Fruit fly (Drosophila melanogaster) whole organism, embryonic: ENCODE results near the gene CG15553.

Source experiments
- Aef1 ChIP-seq: fragments of 200-800 bp; sonication (Bioruptor generic); IDR thresholded peaks from 3 replicates; pipeline ENCODE4 v1.3.6; 2022; ENCODE audit warnings: missing biosample characterization, missing genetic modification characterization
- Atf3 ChIP-seq: fragments of 200-800 bp; sonication (Bioruptor generic); optimal IDR thresholded peaks from 3 replicates; lab custom pipeline; 2016; ENCODE audit warnings: missing biosample characterization, missing genetic modification characterization
- BEAF-32 ChIP-seq: fragments of 200-800 bp; sonication (Bioruptor generic); optimal IDR thresholded peaks from 3 replicates; lab custom pipeline; 2017; ENCODE audit warnings: missing biosample characterization, missing genetic modification characterization, mild to moderate bottlenecking, moderate library complexity, missing genetic modification reagents
- Bdp1 ChIP-seq: fragments of 200-800 bp; sonication (Bioruptor generic); optimal IDR thresholded peaks from 3 replicates; lab custom pipeline; 2016; ENCODE audit warnings: missing biosample characterization, missing genetic modification characterization
- CG10209 ChIP-seq: fragments of 200-800 bp; sonication (Bioruptor generic); optimal IDR thresholded peaks from 3 replicates; lab custom pipeline; 2017; ENCODE audit warnings: missing biosample characterization, mild to moderate bottlenecking, missing genetic modification characterization, missing genetic modification reagents
- CG10462 ChIP-seq: fragments of 200-800 bp; sonication (Bioruptor generic); optimal IDR thresholded peaks from 2 replicates; lab custom pipeline; 2016; ENCODE audit warnings: missing biosample characterization, missing genetic modification characterization
- CG10654 ChIP-seq: fragments of 200-800 bp; sonication (Bioruptor generic); optimal IDR thresholded peaks from 2 replicates; lab custom pipeline; 2016; ENCODE audit warnings: missing biosample characterization, missing genetic modification characterization
- CG10959 ChIP-seq: fragments of 200-800 bp; sonication (Bioruptor generic); IDR thresholded peaks from 2 replicates; pipeline ENCODE4 v1.3.6; 2022; ENCODE audit warnings: missing biosample characterization, missing genetic modification characterization
- CG12744 ChIP-seq: fragments of 200-800 bp; sonication (Bioruptor generic); optimal IDR thresholded peaks from 2 replicates; lab custom pipeline; 2016; ENCODE audit warnings: missing biosample characterization, missing genetic modification characterization
- CG13894 ChIP-seq: fragments of 200-800 bp; sonication (Bioruptor generic); optimal IDR thresholded peaks from 3 replicates; lab custom pipeline; 2018; ENCODE audit warnings: missing biosample characterization, mild to moderate bottlenecking, missing genetic modification characterization, moderate library complexity
- CG15011 ChIP-seq: fragments of 200-800 bp; sonication (Bioruptor generic); optimal IDR thresholded peaks from 3 replicates; lab custom pipeline; 2018; ENCODE audit warnings: missing biosample characterization, mild to moderate bottlenecking, missing genetic modification characterization
- CG15601 ChIP-seq: fragments of 200-800 bp; sonication (Bioruptor generic); optimal IDR thresholded peaks from 3 replicates; lab custom pipeline; 2019; ENCODE audit warnings: missing biosample characterization, mild to moderate bottlenecking, missing genetic modification characterization, moderate library complexity
- CG1832 ChIP-seq: fragments of 200-800 bp; sonication (Bioruptor generic); optimal IDR thresholded peaks from 2 replicates; lab custom pipeline; 2017; ENCODE audit warnings: missing biosample characterization, mild to moderate bottlenecking, missing genetic modification characterization, inconsistent platforms
- CG30431 ChIP-seq: fragments of 200-800 bp; sonication (Bioruptor generic); optimal IDR thresholded peaks from 2 replicates; lab custom pipeline; 2017; ENCODE audit warnings: missing biosample characterization, missing genetic modification characterization
- CG34376 ChIP-seq: fragments of 200-800 bp; sonication (Bioruptor generic); optimal IDR thresholded peaks from 2 replicates; lab custom pipeline; 2018; ENCODE audit warnings: missing biosample characterization, mild to moderate bottlenecking, missing genetic modification characterization
- CG6254 ChIP-seq: fragments of 200-800 bp; sonication (Bioruptor generic); optimal IDR thresholded peaks from 3 replicates; lab custom pipeline; 2017; ENCODE audit warnings: mild to moderate bottlenecking, missing biosample characterization, missing genetic modification reagents, missing genetic modification characterization
- CG7745 ChIP-seq: fragments of 200-800 bp; sonication (Bioruptor generic); optimal IDR thresholded peaks from 2 replicates; lab custom pipeline; 2018; ENCODE audit warnings: missing biosample characterization, mild to moderate bottlenecking, missing genetic modification characterization, moderate library complexity
- CG8944 ChIP-seq: fragments of 200-800 bp; sonication (Bioruptor generic); optimal IDR thresholded peaks from 3 replicates; lab custom pipeline; 2016; ENCODE audit warnings: missing biosample characterization, missing genetic modification characterization
- Chrac-16 ChIP-seq: fragments of 200-800 bp; sonication (Bioruptor generic); optimal IDR thresholded peaks from 3 replicates; lab custom pipeline; 2016; ENCODE audit warnings: missing biosample characterization, missing genetic modification characterization
- E2f1 ChIP-seq: fragments of 200-800 bp; sonication (Bioruptor generic); IDR thresholded peaks from 2 replicates; pipeline ENCODE4 v1.3.6; 2022; ENCODE audit warnings: missing biosample characterization, missing genetic modification characterization
- HLH3B ChIP-seq: fragments of 200-800 bp; sonication (Bioruptor generic); IDR thresholded peaks from 2 replicates; pipeline ENCODE4 v1.3.6; 2022; ENCODE audit warnings: missing biosample characterization, missing genetic modification characterization
- HLH4C ChIP-seq: fragments of 200-800 bp; sonication (Bioruptor generic); IDR thresholded peaks from 3 replicates; pipeline ENCODE4 v1.3.6; 2022; ENCODE audit warnings: missing biosample characterization, missing genetic modification characterization; ENCODE audit not compliant: partially characterized antibody
- NFAT ChIP-seq: fragments of 200-800 bp; sonication (Bioruptor generic); IDR thresholded peaks from 2 replicates; pipeline ENCODE4 v1.3.6; 2022; ENCODE audit warnings: missing biosample characterization, missing genetic modification characterization
- Oaz ChIP-seq: fragments of 200-800 bp; sonication (Bioruptor generic); IDR thresholded peaks from 2 replicates; pipeline ENCODE4 v1.3.6; 2022; ENCODE audit warnings: missing biosample characterization, missing genetic modification characterization
- Oli ChIP-seq: fragments of 200-800 bp; sonication (Bioruptor generic); optimal IDR thresholded peaks from 2 replicates; lab custom pipeline; 2018; ENCODE audit warnings: missing biosample characterization, mild to moderate bottlenecking, missing genetic modification characterization, moderate library complexity
- PHDP ChIP-seq: fragments of 200-800 bp; sonication (Bioruptor generic); optimal IDR thresholded peaks from 3 replicates; lab custom pipeline; 2018; ENCODE audit warnings: missing biosample characterization, mild to moderate bottlenecking, missing genetic modification characterization, moderate library complexity
- Sry-β ChIP-seq: fragments of 200-800 bp; sonication (Bioruptor generic); optimal IDR thresholded peaks from 2 replicates; lab custom pipeline; 2018; ENCODE audit warnings: missing biosample characterization, mild to moderate bottlenecking, missing genetic modification characterization, moderate library complexity
- YL-1 ChIP-seq: fragments of 200-800 bp; sonication (Bioruptor generic); optimal IDR thresholded peaks from 3 replicates; lab custom pipeline; 2017; ENCODE audit warnings: missing biosample characterization, mild to moderate bottlenecking, missing genetic modification characterization
- bab2 ChIP-seq: fragments of 200-800 bp; sonication (Bioruptor generic); optimal IDR thresholded peaks from 2 replicates; lab custom pipeline; 2016; ENCODE audit warnings: missing biosample characterization, missing genetic modification characterization
- croc ChIP-seq: fragments of 200-800 bp; sonication (Bioruptor generic); conservative IDR thresholded peaks from 3 replicates; pipeline ENCODE4 v1.3.6; 2022; ENCODE audit warnings: missing biosample characterization, missing genetic modification characterization
- ewg ChIP-seq: fragments of 200-800 bp; sonication (Bioruptor generic); optimal IDR thresholded peaks from 3 replicates; lab custom pipeline; 2017; ENCODE audit warnings: mild to moderate bottlenecking, missing biosample characterization, missing genetic modification reagents, missing genetic modification characterization
- exex ChIP-seq: fragments of 200-800 bp; sonication (Bioruptor generic); optimal IDR thresholded peaks from 4 replicates; lab custom pipeline; 2018; ENCODE audit warnings: missing biosample characterization, mild to moderate bottlenecking, missing genetic modification characterization, moderate library complexity
- fd102C ChIP-seq: fragments of 200-800 bp; sonication (Bioruptor generic); optimal IDR thresholded peaks from 2 replicates; lab custom pipeline; 2018; ENCODE audit warnings: missing biosample characterization, mild to moderate bottlenecking, missing genetic modification characterization, moderate library complexity
- fru ChIP-seq: fragments of >200 bp; optimal IDR thresholded peaks from 2 replicates; lab custom pipeline; 2017
- gcm ChIP-seq: fragments of 200-800 bp; sonication (Bioruptor generic); optimal IDR thresholded peaks from 2 replicates; lab custom pipeline; 2019; ENCODE audit warnings: missing biosample characterization, mild to moderate bottlenecking, missing genetic modification characterization, moderate library complexity
- gsb ChIP-seq: fragments of 200-800 bp; sonication (Bioruptor generic); IDR thresholded peaks from 2 replicates; pipeline ENCODE4 v1.3.6; 2022; ENCODE audit warnings: missing biosample characterization, missing genetic modification characterization
- ken ChIP-seq: fragments of 200-800 bp; sonication (Bioruptor generic); IDR thresholded peaks from 3 replicates; pipeline ENCODE4 v1.3.6; 2022; ENCODE audit warnings: missing biosample characterization, missing genetic modification characterization
- lov ChIP-seq, 2 experiments: fragments of 200-800 bp in 1 of 2; fragments of >200 bp in 1 of 2; sonication (Bioruptor generic) in 1 of 2; IDR thresholded peaks in 1 of 2; optimal IDR thresholded peaks in 1 of 2; 2 replicates in 1 of 2; 3 replicates in 1 of 2; pipeline versions ENCODE4 v1.3.6 to Lab custom; 2017 to 2022; ENCODE audit warnings: missing biosample characterization in 1 of 2, missing genetic modification characterization in 1 of 2
- mam ChIP-seq: fragments of 200-800 bp; sonication (Bioruptor generic); optimal IDR thresholded peaks from 3 replicates; lab custom pipeline; 2016; ENCODE audit warnings: missing biosample characterization, missing genetic modification characterization
- nerfin-2 ChIP-seq: fragments of 200-800 bp; sonication (Bioruptor generic); IDR thresholded peaks from 2 replicates; pipeline ENCODE4 v1.3.6; 2022; ENCODE audit warnings: missing biosample characterization, missing genetic modification characterization; ENCODE audit not compliant: partially characterized antibody
- odd ChIP-seq: fragments of 200-800 bp; sonication (Bioruptor generic); optimal IDR thresholded peaks from 2 replicates; lab custom pipeline; 2017; ENCODE audit warnings: missing biosample characterization, mild to moderate bottlenecking, missing genetic modification characterization
- p53 ChIP-seq: fragments of 200-800 bp; sonication (Bioruptor generic); optimal IDR thresholded peaks from 2 replicates; lab custom pipeline; 2016; ENCODE audit warnings: missing biosample characterization, missing genetic modification characterization
- phol ChIP-seq: fragments of 200-800 bp; sonication (Bioruptor generic); optimal IDR thresholded peaks from 3 replicates; lab custom pipeline; 2018; ENCODE audit warnings: missing biosample characterization, mild to moderate bottlenecking, missing genetic modification characterization, moderate library complexity
- sna ChIP-seq: fragments of 200-800 bp; sonication (Bioruptor generic); IDR thresholded peaks from 2 replicates; pipeline ENCODE4 v1.3.6; 2022; ENCODE audit warnings: missing biosample characterization, missing genetic modification characterization; ENCODE audit not compliant: partially characterized antibody
- tna ChIP-seq: fragments of 200-800 bp; sonication (Bioruptor generic); IDR thresholded peaks from 2 replicates; pipeline ENCODE4 v1.3.6; 2022; ENCODE audit warnings: missing biosample characterization, missing genetic modification characterization; ENCODE audit not compliant: partially characterized antibody
- tup ChIP-seq: fragments of 200-800 bp; sonication (Bioruptor generic); optimal IDR thresholded peaks from 2 replicates; lab custom pipeline; 2016; ENCODE audit warnings: missing biosample characterization, mild to moderate bottlenecking, missing genetic modification characterization, moderate library complexity
- unc-4 ChIP-seq: fragments of 200-800 bp; sonication (Bioruptor generic); IDR thresholded peaks from 2 replicates; pipeline ENCODE4 v1.3.6; 2022; ENCODE audit warnings: missing biosample characterization, missing genetic modification characterization; ENCODE audit not compliant: partially characterized antibody
- wek ChIP-seq: fragments of 200-800 bp; sonication (Bioruptor generic); optimal IDR thresholded peaks from 3 replicates; lab custom pipeline; 2018; ENCODE audit warnings: missing biosample characterization, mild to moderate bottlenecking, missing genetic modification characterization, moderate library complexity
- zfh1 ChIP-seq: fragments of 200-800 bp; sonication (Bioruptor generic); IDR thresholded peaks from 3 replicates; pipeline ENCODE4 v1.3.6; 2022; ENCODE audit warnings: missing biosample characterization, missing genetic modification characterization

The CG15553 gene

dm6 chr3R:31064653-31065322, 36.2 kb downstream of the CG15553 start, which contains the start of gene Sox100B (continued):
- TF ChIP-seq Bdp1 (GFP tag; lab: Kevin White, UChicago), result no peak
- TF ChIP-seq p53 (GFP tag; lab: Kevin White, UChicago), result no peak
- TF ChIP-seq CG10959, result peak; percentile 87
- no peak for TF ChIP-seq mam (GFP tag; lab: Kevin White, UChicago)
- peak; percentile 43 for TF ChIP-seq CG30431 (GFP tag; lab: Kevin White, UChicago)
- peak; percentile 57 for TF ChIP-seq CG15601
- no peak for TF ChIP-seq tup
- TF ChIP-seq nerfin-2 (GFP tag; lab: Robert Waterston, UW), result no peak
- peak; percentile 54 for TF ChIP-seq PHDP (tag; lab: Kevin White, UChicago)
- no peak for TF ChIP-seq gsb (GFP tag; lab: Robert Waterston, UW)
- no peak for TF ChIP-seq BEAF-32 (GFP tag; lab: Kevin White, UChicago)
- TF ChIP-seq Aef1 (GFP tag; lab: Robert Waterston, UW), result peak; percentile 49; the same call in 2 of the 3 replicates
- peak; percentile 59 for TF ChIP-seq gcm (GFP tag; lab: Kevin White, UChicago)
- TF ChIP-seq unc-4 (GFP tag; lab: Robert Waterston, UW), result no peak
- TF ChIP-seq wek (GFP tag; lab: Kevin White, UChicago), result no peak
- peak; percentile 76 for TF ChIP-seq E2f1 (GFP tag; lab: Robert Waterston, UW)
- no peak for TF ChIP-seq Atf3 (GFP tag; lab: Kevin White, UChicago)
- 0 out of 3 replicates have a peak, but pooled peaks have one; percentile 22 for TF ChIP-seq ken (GFP tag; lab: Robert Waterston, UW)
- TF ChIP-seq CG8944 (GFP tag; lab: Kevin White, UChicago), result no peak
- no peak for TF ChIP-seq HLH4C (GFP tag; lab: Robert Waterston, UW)
- no peak for TF ChIP-seq CG7745 (tag; lab: Kevin White, UChicago)
- no peak for TF ChIP-seq CG13894 (tag; lab: Kevin White, UChicago)
- TF ChIP-seq CG10654 (GFP tag; lab: Kevin White, UChicago), result peak; percentile 39
- TF ChIP-seq CG15011 (GFP tag; lab: Kevin White, UChicago), result peak; percentile 2
- no peak for TF ChIP-seq CG12744 (GFP tag; lab: Kevin White, UChicago)
- TF ChIP-seq exex (tag; lab: Kevin White, UChicago), result no peak
- peak; percentile 89 for TF ChIP-seq zfh1 (GFP tag; lab: Robert Waterston, UW)
- no peak for TF ChIP-seq tna (GFP tag; lab: Robert Waterston, UW)
- TF ChIP-seq lov (optimal IDR thresholded peaks at IDR 0.05; lab: Kevin White, UChicago), result no peak
- peak; percentile 72; the same call in 2 of the 3 replicates for TF ChIP-seq lov (GFP tag; IDR thresholded peaks at IDR 0.05; lab: Robert Waterston, UW)
- no peak for TF ChIP-seq CG1832 (GFP tag; lab: Kevin White, UChicago)
- TF ChIP-seq phol (tag; lab: Kevin White, UChicago), result peak; percentile 83
- TF ChIP-seq ewg (GFP tag; lab: Kevin White, UChicago), result peak; percentile 35
- TF ChIP-seq HLH3B, result peak; percentile 63
- peak; percentile 65 for TF ChIP-seq croc (GFP tag; lab: Robert Waterston, UW)
- TF ChIP-seq YL-1 (GFP tag; lab: Kevin White, UChicago), result no peak
- peak; percentile 40 for TF ChIP-seq fd102C (GFP tag; lab: Kevin White, UChicago)
- peak; percentile 36 for TF ChIP-seq bab2 (GFP tag; lab: Kevin White, UChicago)
- no peak for TF ChIP-seq Oaz (GFP tag; lab: Robert Waterston, UW)
- peak; percentile 64 for TF ChIP-seq Chrac-16 (GFP tag; lab: Kevin White, UChicago)
- TF ChIP-seq NFAT (GFP tag; lab: Robert Waterston, UW), result no peak
- no peak for TF ChIP-seq sna (GFP tag; lab: Robert Waterston, UW)
- TF ChIP-seq CG10462 (GFP tag; lab: Kevin White, UChicago), result peak; percentile 26
- no peak for TF ChIP-seq Sry-β (GFP tag; lab: Kevin White, UChicago)
- peak; percentile 63 for TF ChIP-seq CG10209 (GFP tag; lab: Kevin White, UChicago)
- no peak for TF ChIP-seq fru
- TF ChIP-seq CG34376 (GFP tag; lab: Kevin White, UChicago), result no peak
- peak; percentile 56 for TF ChIP-seq CG6254 (GFP tag; lab: Kevin White, UChicago)
- TF ChIP-seq Oli (tag; lab: Kevin White, UChicago), result peak; percentile 70
- TF ChIP-seq odd, result no peak
